Fruit fly (Drosophila melanogaster) whole organism, embryonic: Measurements from ENCODE around the gene Cda5.

Experiments used
- CG12219 ChIP-seq: fragments of 200-800 bp; sonication (Bioruptor generic); optimal IDR thresholded peaks from 3 replicates; lab custom pipeline; 2018; ENCODE audit warnings: missing biosample characterization, mild to moderate bottlenecking, missing genetic modification characterization
- CG12236 ChIP-seq: fragments of 200-800 bp; sonication (Bioruptor generic); optimal IDR thresholded peaks from 2 replicates; lab custom pipeline; 2016; ENCODE audit warnings: missing biosample characterization, missing genetic modification characterization
- CG13296 ChIP-seq: fragments of 200-800 bp; sonication (Bioruptor generic); optimal IDR thresholded peaks from 3 replicates; lab custom pipeline; 2018; ENCODE audit warnings: missing biosample characterization, mild to moderate bottlenecking, missing genetic modification characterization
- CG1832 ChIP-seq: fragments of 200-800 bp; sonication (Bioruptor generic); optimal IDR thresholded peaks from 2 replicates; lab custom pipeline; 2017; ENCODE audit warnings: missing biosample characterization, mild to moderate bottlenecking, missing genetic modification characterization, inconsistent platforms
- CG2202 ChIP-seq: fragments of 200-800 bp; sonication (Bioruptor generic); optimal IDR thresholded peaks from 2 replicates; lab custom pipeline; 2018; ENCODE audit warnings: missing biosample characterization, mild to moderate bottlenecking, missing genetic modification characterization
- CG3995 ChIP-seq: fragments of 200-800 bp; sonication (Bioruptor generic); optimal IDR thresholded peaks from 3 replicates; lab custom pipeline; 2016; ENCODE audit warnings: missing biosample characterization, missing genetic modification characterization
- CG7357 ChIP-seq: fragments of 200-800 bp; sonication (Bioruptor generic); IDR thresholded peaks from 3 replicates; pipeline ENCODE4 v1.3.6; 2022; ENCODE audit warnings: missing biosample characterization, missing genetic modification characterization
- disco-r ChIP-seq: fragments of 200-800 bp; sonication (Bioruptor generic); optimal IDR thresholded peaks from 2 replicates; lab custom pipeline; 2016; ENCODE audit warnings: missing biosample characterization, missing genetic modification characterization
- fd64A ChIP-seq: fragments of 200-800 bp; sonication (Bioruptor generic); optimal IDR thresholded peaks from 3 replicates; lab custom pipeline; 2018; ENCODE audit warnings: missing biosample characterization, mild to moderate bottlenecking, missing genetic modification characterization
- insv ChIP-seq, 2 experiments: fragments of 200-800 bp; sonication (Bioruptor generic); optimal IDR thresholded peaks; 3 replicates each; lab custom pipeline; 2016 to 2018; ENCODE audit warnings: missing biosample characterization in 2 of 2, missing genetic modification characterization in 2 of 2
- pb ChIP-seq: fragments of 200-800 bp; sonication (Bioruptor generic); optimal IDR thresholded peaks from 3 replicates; lab custom pipeline; 2016; ENCODE audit warnings: missing biosample characterization, missing genetic modification characterization
- seq ChIP-seq: fragments of 200-800 bp; sonication (Bioruptor generic); IDR thresholded peaks from 2 replicates; pipeline ENCODE4 v1.3.6; 2022; ENCODE audit warnings: missing biosample characterization, missing genetic modification characterization
- stc ChIP-seq: fragments of 200-800 bp; sonication (Bioruptor generic); IDR thresholded peaks from 2 replicates; pipeline ENCODE4 v1.3.6; 2022; ENCODE audit warnings: missing biosample characterization, missing genetic modification characterization
- trh ChIP-seq: fragments of 200-800 bp; sonication (Bioruptor generic); optimal IDR thresholded peaks from 2 replicates; lab custom pipeline; 2016; ENCODE audit warnings: missing biosample characterization, missing genetic modification characterization

dm6 chr2L:91333-91732, 26.1 kb upstream of the Cda5 start:
- TF ChIP-seq CG12219 (GFP tag; lab: Kevin White, UChicago) (no peak), insv (GFP tag; optimal IDR thresholded peaks at IDR 0.05; lab: Kevin White, UChicago) (no peak), CG12236 (GFP tag; lab: Kevin White, UChicago) (no peak), trh (no peak), CG1832 (GFP tag; lab: Kevin White, UChicago) (no peak), disco-r (GFP tag; lab: Kevin White, UChicago) (no peak), CG13296 (GFP tag; lab: Kevin White, UChicago) (no peak), stc (GFP tag; lab: Robert Waterston, UW) (no peak), pb (no peak), seq (no peak), CG2202 (tag; lab: Kevin White, UChicago) (no peak), CG7357 (GFP tag; lab: Robert Waterston, UW) (no peak), CG3995 (no peak), fd64A (GFP tag; lab: Kevin White, UChicago) (no peak)
